Fruit fly (Drosophila melanogaster) whole organism, embryonic: ENCODE data around the gene PGRP-LE.

ENCODE experiments used
- Adf1 ChIP-seq: fragments of 200-800 bp; sonication (Bioruptor generic); IDR thresholded peaks from 2 replicates; pipeline ENCODE4 v1.3.6; 2022; ENCODE audit warnings: missing biosample characterization, missing genetic modification characterization
- Bdp1 ChIP-seq: fragments of 200-800 bp; sonication (Bioruptor generic); optimal IDR thresholded peaks from 3 replicates; lab custom pipeline; 2016; ENCODE audit warnings: missing biosample characterization, missing genetic modification characterization
- CG11456 ChIP-seq: fragments of 200-800 bp; sonication (Bioruptor generic); IDR thresholded peaks from 3 replicates; pipeline ENCODE4 v1.3.6; 2022; ENCODE audit warnings: missing biosample characterization, missing genetic modification characterization
- CG11504 ChIP-seq: fragments of 200-800 bp; sonication (Bioruptor generic); optimal IDR thresholded peaks from 3 replicates; lab custom pipeline; 2019; ENCODE audit warnings: missing biosample characterization, mild to moderate bottlenecking, missing genetic modification characterization, moderate library complexity
- CG12769 ChIP-seq: fragments of 200-800 bp; sonication (Bioruptor generic); optimal IDR thresholded peaks from 2 replicates; lab custom pipeline; 2019; ENCODE audit warnings: missing biosample characterization, mild to moderate bottlenecking, missing genetic modification characterization, moderate library complexity
- CG1603 ChIP-seq: fragments of 200-800 bp; sonication (Bioruptor generic); optimal IDR thresholded peaks from 2 replicates; lab custom pipeline; 2019; ENCODE audit warnings: missing biosample characterization, mild to moderate bottlenecking, missing genetic modification characterization, moderate library complexity
- CG17385 ChIP-seq: fragments of 200-800 bp; sonication (Bioruptor generic); optimal IDR thresholded peaks from 3 replicates; lab custom pipeline; 2018; ENCODE audit warnings: missing biosample characterization, mild to moderate bottlenecking, missing genetic modification characterization
- CG18599 ChIP-seq: fragments of 200-800 bp; sonication (Bioruptor generic); optimal IDR thresholded peaks from 3 replicates; lab custom pipeline; 2017; ENCODE audit warnings: missing biosample characterization, missing genetic modification characterization, mild to moderate bottlenecking, moderate library complexity, missing genetic modification reagents
- CG2712 ChIP-seq: fragments of 200-800 bp; optimal IDR thresholded peaks from 3 replicates; lab custom pipeline; 2019; ENCODE audit warnings: missing biosample characterization, mild to moderate bottlenecking, missing genetic modification characterization, moderate library complexity
- CG34376 ChIP-seq: fragments of 200-800 bp; sonication (Bioruptor generic); optimal IDR thresholded peaks from 2 replicates; lab custom pipeline; 2018; ENCODE audit warnings: missing biosample characterization, mild to moderate bottlenecking, missing genetic modification characterization
- CG34422 ChIP-seq: fragments of 200-800 bp; sonication (Bioruptor generic); IDR thresholded peaks from 3 replicates; pipeline ENCODE4 v1.3.6; 2022; ENCODE audit warnings: missing biosample characterization, missing genetic modification characterization
- CG4617 ChIP-seq: fragments of 200-800 bp; sonication (Bioruptor generic); optimal IDR thresholded peaks from 3 replicates; lab custom pipeline; 2016; ENCODE audit warnings: missing biosample characterization, missing genetic modification characterization, borderline replicate concordance
- CG4707 ChIP-seq: fragments of 200-800 bp; sonication (Bioruptor generic); optimal IDR thresholded peaks from 2 replicates; lab custom pipeline; 2018; ENCODE audit warnings: missing biosample characterization, mild to moderate bottlenecking, missing genetic modification characterization, moderate library complexity
- CG5245 ChIP-seq: fragments of 200-800 bp; sonication (Bioruptor generic); optimal IDR thresholded peaks from 3 replicates; lab custom pipeline; 2016; ENCODE audit warnings: missing biosample characterization, missing genetic modification characterization
- CG6791 ChIP-seq: fragments of 200-800 bp; sonication (Bioruptor generic); IDR thresholded peaks from 3 replicates; pipeline ENCODE4 v1.3.6; 2022; ENCODE audit warnings: missing biosample characterization, missing genetic modification characterization; ENCODE audit not compliant: partially characterized antibody
- CG7963 ChIP-seq: fragments of 200-800 bp; sonication (Bioruptor generic); IDR thresholded peaks from 3 replicates; pipeline ENCODE4 v1.3.6; 2022; ENCODE audit warnings: missing biosample characterization, missing genetic modification characterization; ENCODE audit not compliant: partially characterized antibody
- CG9437 ChIP-seq: fragments of 200-800 bp; sonication (Bioruptor generic); optimal IDR thresholded peaks from 2 replicates; lab custom pipeline; 2018; ENCODE audit warnings: missing biosample characterization, mild to moderate bottlenecking, missing genetic modification characterization
- CoRest ChIP-seq: fragments of 200-800 bp; sonication (Bioruptor generic); optimal IDR thresholded peaks from 3 replicates; lab custom pipeline; 2018; ENCODE audit warnings: missing biosample characterization, mild to moderate bottlenecking, missing genetic modification characterization, moderate library complexity
- D ChIP-seq, 2 experiments: fragments of 200-800 bp in 1 of 2; fragments of >200 bp in 1 of 2; sonication (Bioruptor generic) in 1 of 2; optimal IDR thresholded peaks; 2 replicates in 1 of 2; 3 replicates in 1 of 2; lab custom pipeline; 2017; ENCODE audit warnings: mild to moderate bottlenecking in 1 of 2, missing biosample characterization in 1 of 2, missing genetic modification characterization in 1 of 2, missing genetic modification reagents in 1 of 2
- Gug ChIP-seq: fragments of 200-800 bp; sonication (Bioruptor generic); IDR thresholded peaks from 4 replicates; pipeline ENCODE4 v1.3.6; 2022; ENCODE audit warnings: missing biosample characterization, missing genetic modification characterization
- H15 ChIP-seq: fragments of 200-800 bp; sonication (Bioruptor generic); IDR thresholded peaks from 3 replicates; pipeline ENCODE4 v1.3.6; 2022; ENCODE audit warnings: missing biosample characterization, missing genetic modification characterization
- HLH54F ChIP-seq: fragments of 200-800 bp; sonication (Bioruptor generic); optimal IDR thresholded peaks from 3 replicates; lab custom pipeline; 2016; ENCODE audit warnings: missing biosample characterization, missing genetic modification characterization
- Max ChIP-seq: fragments of 200-800 bp; sonication (Bioruptor generic); optimal IDR thresholded peaks from 2 replicates; lab custom pipeline; 2016; ENCODE audit warnings: missing biosample characterization, mild to moderate bottlenecking, missing genetic modification characterization
- NK7.1 ChIP-seq: fragments of 200-800 bp; sonication (Bioruptor generic); optimal IDR thresholded peaks from 3 replicates; lab custom pipeline; 2016; ENCODE audit warnings: missing biosample characterization, missing genetic modification characterization
- Side ChIP-seq: fragments of 200-800 bp; sonication (Bioruptor generic); optimal IDR thresholded peaks from 2 replicates; lab custom pipeline; 2016; ENCODE audit warnings: missing biosample characterization, missing genetic modification characterization
- Sin3A ChIP-seq: fragments of >200 bp; optimal IDR thresholded peaks from 2 replicates; lab custom pipeline; 2018
- Tbp ChIP-seq: fragments of >200 bp; optimal IDR thresholded peaks from 2 replicates; lab custom pipeline; 2018; ENCODE audit warnings: missing biosample characterization, missing genetic modification characterization
- cg ChIP-seq: fragments of 200-800 bp; sonication (Bioruptor generic); optimal IDR thresholded peaks from 3 replicates; lab custom pipeline; 2019; ENCODE audit warnings: missing biosample characterization, mild to moderate bottlenecking, missing genetic modification characterization, moderate library complexity
- chm ChIP-seq: fragments of 200-800 bp; sonication (Bioruptor generic); IDR thresholded peaks from 2 replicates; pipeline ENCODE4 v1.3.6; 2022; ENCODE audit warnings: missing biosample characterization, missing genetic modification characterization
- dysf ChIP-seq: fragments of 200-800 bp; sonication (Bioruptor generic); IDR thresholded peaks from 3 replicates; pipeline ENCODE4 v1.3.6; 2022; ENCODE audit warnings: missing biosample characterization, missing genetic modification characterization
- esg ChIP-seq: fragments of 200-800 bp; sonication (Bioruptor generic); conservative IDR thresholded peaks from 2 replicates; pipeline ENCODE4 v1.3.6; 2022; ENCODE audit warnings: missing biosample characterization, missing genetic modification characterization
- fd3F ChIP-seq: fragments of 200-800 bp; sonication (Bioruptor generic); optimal IDR thresholded peaks from 2 replicates; lab custom pipeline; 2018; ENCODE audit warnings: missing biosample characterization, mild to moderate bottlenecking, missing genetic modification characterization, moderate library complexity
- fu2 ChIP-seq: fragments of 200-800 bp; sonication (Bioruptor generic); optimal IDR thresholded peaks from 2 replicates; lab custom pipeline; 2016; ENCODE audit warnings: missing biosample characterization, missing genetic modification characterization
- gcm ChIP-seq: fragments of 200-800 bp; sonication (Bioruptor generic); optimal IDR thresholded peaks from 2 replicates; lab custom pipeline; 2019; ENCODE audit warnings: missing biosample characterization, mild to moderate bottlenecking, missing genetic modification characterization, moderate library complexity
- gfzf ChIP-seq: fragments of 200-800 bp; sonication (Bioruptor generic); optimal IDR thresholded peaks from 2 replicates; lab custom pipeline; 2016; ENCODE audit warnings: missing biosample characterization, mild to moderate bottlenecking, missing genetic modification characterization, moderate library complexity
- gt ChIP-seq: fragments of 200-800 bp; sonication (Bioruptor generic); IDR thresholded peaks from 2 replicates; pipeline ENCODE4 v1.3.6; 2022; ENCODE audit warnings: missing biosample characterization, missing genetic modification characterization
- mld ChIP-seq: fragments of 200-800 bp; sonication (Bioruptor generic); IDR thresholded peaks from 3 replicates; pipeline ENCODE4 v1.3.6; 2022; ENCODE audit warnings: missing biosample characterization, missing genetic modification characterization; ENCODE audit not compliant: partially characterized antibody
- nom ChIP-seq: fragments of 200-800 bp; sonication (Bioruptor generic); optimal IDR thresholded peaks from 2 replicates; lab custom pipeline; 2017; ENCODE audit warnings: missing biosample characterization, missing genetic modification characterization, mild to moderate bottlenecking, moderate library complexity, missing genetic modification reagents
- onecut ChIP-seq: fragments of 200-800 bp; sonication (Bioruptor generic); IDR thresholded peaks from 2 replicates; pipeline ENCODE4 v1.3.6; 2022; ENCODE audit warnings: missing biosample characterization, missing genetic modification characterization
- pb ChIP-seq: fragments of 200-800 bp; sonication (Bioruptor generic); optimal IDR thresholded peaks from 3 replicates; lab custom pipeline; 2016; ENCODE audit warnings: missing biosample characterization, missing genetic modification characterization
- repo ChIP-seq: fragments of 200-800 bp; sonication (Bioruptor generic); optimal IDR thresholded peaks from 2 replicates; lab custom pipeline; 2016; ENCODE audit warnings: missing biosample characterization, missing genetic modification characterization
- sd ChIP-seq: fragments of 200-800 bp; sonication (Bioruptor generic); optimal IDR thresholded peaks from 3 replicates; lab custom pipeline; 2018; ENCODE audit warnings: missing biosample characterization, mild to moderate bottlenecking, missing genetic modification characterization, moderate library complexity
- seq ChIP-seq: fragments of 200-800 bp; sonication (Bioruptor generic); IDR thresholded peaks from 2 replicates; pipeline ENCODE4 v1.3.6; 2022; ENCODE audit warnings: missing biosample characterization, missing genetic modification characterization
- sob ChIP-seq: fragments of 200-800 bp; sonication (Bioruptor generic); IDR thresholded peaks from 2 replicates; pipeline ENCODE4 v1.3.6; 2022; ENCODE audit warnings: missing biosample characterization, missing genetic modification characterization
- tna ChIP-seq: fragments of 200-800 bp; sonication (Bioruptor generic); IDR thresholded peaks from 2 replicates; pipeline ENCODE4 v1.3.6; 2022; ENCODE audit warnings: missing biosample characterization, missing genetic modification characterization; ENCODE audit not compliant: partially characterized antibody
- tup ChIP-seq: fragments of 200-800 bp; sonication (Bioruptor generic); optimal IDR thresholded peaks from 2 replicates; lab custom pipeline; 2016; ENCODE audit warnings: missing biosample characterization, mild to moderate bottlenecking, missing genetic modification characterization, moderate library complexity
- unpg ChIP-seq: fragments of 200-800 bp; sonication (Bioruptor generic); optimal IDR thresholded peaks from 3 replicates; lab custom pipeline; 2018; ENCODE audit warnings: missing biosample characterization, mild to moderate bottlenecking, missing genetic modification characterization, moderate library complexity
- wek ChIP-seq: fragments of 200-800 bp; sonication (Bioruptor generic); optimal IDR thresholded peaks from 3 replicates; lab custom pipeline; 2018; ENCODE audit warnings: missing biosample characterization, mild to moderate bottlenecking, missing genetic modification characterization, moderate library complexity
- zfh1 ChIP-seq: fragments of 200-800 bp; sonication (Bioruptor generic); IDR thresholded peaks from 3 replicates; pipeline ENCODE4 v1.3.6; 2022; ENCODE audit warnings: missing biosample characterization, missing genetic modification characterization

Gene PGRP-LE

DNA sequence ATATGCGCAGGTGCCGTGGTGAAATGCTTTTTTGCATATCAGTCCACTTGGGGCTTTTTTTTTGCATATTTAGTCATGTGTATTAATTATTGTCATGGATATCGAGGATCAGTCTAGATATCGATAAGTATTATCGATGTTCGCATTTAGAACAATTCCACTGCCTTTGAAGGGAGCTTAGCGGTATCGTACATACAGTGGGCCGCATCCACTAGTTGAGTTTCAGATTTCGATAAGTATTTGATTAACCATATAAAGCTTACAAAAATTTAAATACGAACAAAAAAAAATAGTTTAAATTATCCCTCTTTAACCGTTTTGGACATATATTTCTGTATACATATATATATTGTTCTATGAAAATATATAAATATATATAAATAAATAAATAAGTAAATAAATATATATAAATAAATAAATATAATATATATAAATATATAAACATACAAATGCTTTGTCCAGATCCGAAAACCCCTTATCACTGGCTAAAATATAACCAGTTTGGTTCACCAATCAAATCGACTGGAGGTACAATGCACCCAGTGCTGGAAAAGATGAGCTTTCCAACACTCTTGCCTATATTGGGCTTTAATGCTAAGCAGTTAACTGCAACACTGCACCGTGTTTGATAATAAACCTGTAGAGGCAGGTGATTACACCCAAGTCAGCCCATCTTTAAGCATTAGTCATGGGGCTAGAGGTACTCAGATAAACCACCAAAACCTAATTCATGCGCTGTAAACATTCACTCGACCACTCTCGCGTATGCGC lies 615 bp downstream of the PGRP-LE start (continued):
- peak; percentile 94 for TF ChIP-seq CG4707
- no peak for TF ChIP-seq Max
- TF ChIP-seq CG11504 (tag; lab: Kevin White, UChicago): no peak
- no peak for TF ChIP-seq chm
- no peak for TF ChIP-seq fd3F
- TF ChIP-seq gt (GFP tag; lab: Robert Waterston, UW): no peak
- peak; percentile 3 for TF ChIP-seq CG5245 (GFP tag; lab: Kevin White, UChicago)
- peak; percentile 36 for TF ChIP-seq CG17385 (GFP tag; lab: Kevin White, UChicago)
- TF ChIP-seq CG6791: peak; percentile 85
- TF ChIP-seq seq (GFP tag; lab: Robert Waterston, UW): no peak
- TF ChIP-seq dysf (GFP tag; lab: Robert Waterston, UW): no peak
- no peak for TF ChIP-seq esg (GFP tag; lab: Robert Waterston, UW)
- no peak for TF ChIP-seq D (optimal IDR thresholded peaks at IDR 0.05; lab: Kevin White, UChicago)
- no peak for TF ChIP-seq D (GFP tag; optimal IDR thresholded peaks at IDR 0.05; lab: Kevin White, UChicago)
- no peak for TF ChIP-seq H15 (GFP tag; lab: Robert Waterston, UW)
- no peak for TF ChIP-seq cg (GFP tag; lab: Kevin White, UChicago)
- peak; percentile 33 for TF ChIP-seq CG18599 (GFP tag; lab: Kevin White, UChicago)
- TF ChIP-seq CG2712 (tag; lab: Kevin White, UChicago): peak; percentile 31
- no peak for TF ChIP-seq Bdp1 (GFP tag; lab: Kevin White, UChicago)
- 0 out of 3 replicates have a peak, but pooled peaks have one; percentile 38 for TF ChIP-seq CG7963 (GFP tag; lab: Robert Waterston, UW)
- no peak for TF ChIP-seq pb (GFP tag; lab: Kevin White, UChicago)
- TF ChIP-seq unpg (GFP tag; lab: Kevin White, UChicago): peak; percentile 24
- peak; percentile 30 for TF ChIP-seq sd (tag; lab: Kevin White, UChicago)
- TF ChIP-seq CG12769 (tag; lab: Kevin White, UChicago): no peak
- no peak for TF ChIP-seq Adf1
- TF ChIP-seq fu2 (GFP tag; lab: Kevin White, UChicago): no peak
- peak; percentile 30 for TF ChIP-seq CG1603 (tag; lab: Kevin White, UChicago)
- TF ChIP-seq CG11456 (GFP tag; lab: Robert Waterston, UW): no peak
- TF ChIP-seq CG4617 (GFP tag; lab: Kevin White, UChicago): peak; percentile 31
- no peak for TF ChIP-seq NK7.1 (GFP tag; lab: Kevin White, UChicago)
- no peak for TF ChIP-seq HLH54F (GFP tag; lab: Kevin White, UChicago)
- TF ChIP-seq Sin3A: no peak
- TF ChIP-seq Tbp (GFP tag; lab: Kevin White, UChicago): no peak
- 0 out of 3 replicates have a peak, but pooled peaks have one; percentile 37 for TF ChIP-seq mld (GFP tag; lab: Robert Waterston, UW)
- no peak for TF ChIP-seq repo
- TF ChIP-seq CG34422: no peak
- TF ChIP-seq tup (GFP tag; lab: Kevin White, UChicago): no peak
- TF ChIP-seq gfzf (GFP tag; lab: Kevin White, UChicago): peak; percentile 38
- TF ChIP-seq onecut (GFP tag; lab: Robert Waterston, UW): no peak
- TF ChIP-seq nom (GFP tag; lab: Kevin White, UChicago): no peak
- TF ChIP-seq gcm (GFP tag; lab: Kevin White, UChicago): peak; percentile 21
- 0 out of 3 replicates have a peak, but pooled peaks have one; percentile 24 for TF ChIP-seq zfh1 (GFP tag; lab: Robert Waterston, UW)
- no peak for TF ChIP-seq CG34376 (GFP tag; lab: Kevin White, UChicago)
- no peak for TF ChIP-seq Gug (GFP tag; lab: Robert Waterston, UW)
- TF ChIP-seq sob (GFP tag; lab: Robert Waterston, UW): no peak
- TF ChIP-seq CoRest: peak; percentile 40
- peak; percentile 38; the same call in 1 of the 2 replicates for TF ChIP-seq tna (GFP tag; lab: Robert Waterston, UW)
- no peak for TF ChIP-seq CG9437 (GFP tag; lab: Kevin White, UChicago)
- TF ChIP-seq Side (GFP tag; lab: Kevin White, UChicago): no peak
- no peak for TF ChIP-seq wek
